Fruit fly (Drosophila melanogaster): ENCODE data around the gene ome.

dm6 chr3L:14643692-14644091 is 28.9 kb upstream of the ome start:
- TF ChIP-seq pan (optimal IDR thresholded peaks at IDR 0.05) (no peak), EcR (GFP tag; optimal IDR thresholded peaks at IDR 0.05) (no peak)
